Worm (Caenorhabditis elegans): Measurements from ENCODE around the gene kvs-1.

Gene kvs-1

DNA sequence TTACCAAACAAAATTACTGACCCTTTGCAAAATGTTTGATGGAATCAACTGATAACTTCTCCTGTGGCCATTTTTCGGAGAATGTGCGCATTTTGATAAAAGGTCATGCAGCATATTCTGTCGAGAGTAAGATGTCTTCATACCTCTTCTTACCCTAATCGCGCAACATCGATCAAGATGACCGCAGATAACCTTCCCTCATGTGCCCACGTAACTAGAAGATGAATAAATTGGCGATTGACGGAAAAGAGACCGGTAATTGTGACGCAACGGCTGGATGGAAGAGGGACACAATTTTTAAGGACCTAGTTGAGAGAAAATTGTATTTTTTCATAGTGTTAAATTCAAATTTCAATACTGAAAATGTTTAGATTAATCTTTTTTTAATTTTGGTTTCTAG is 66.1 kb downstream of the kvs-1 start:
- TF ChIP-seq fkh-10 (GFP tag; optimal IDR thresholded peaks at IDR 0.05) (no peak), sup-37 (GFP tag; optimal IDR thresholded peaks at IDR 0.05) (no peak), lin-35 (GFP tag; optimal IDR thresholded peaks at IDR 0.05) (no peak), ceh-63 (GFP tag; optimal IDR thresholded peaks at IDR 0.05) (no peak), ceh-82 (tag; optimal IDR thresholded peaks at IDR 0.05) (no peak)

Data from whole organism, L1 larva.